Fruit fly (Drosophila melanogaster) whole organism, larva: ENCODE results near the gene ArfGAP3.
A peak's percentile ranks its signal among the peaks of the same experiment; 100 is the strongest.
"Not testable (repeated sequence)": the region's sequence is repeated elsewhere in the genome, so short reads cannot be mapped to it uniquely, and the experiment has no call there.

Experiments used
- noc ChIP-seq: fragments of 200-800 bp; sonication (Bioruptor generic); optimal IDR thresholded peaks from 3 replicates; lab custom pipeline; 2019; ENCODE audit warnings: missing biosample characterization, mild to moderate bottlenecking, missing genetic modification characterization, moderate library complexity

The ArfGAP3 gene

dm6 chr3L:22717137-22717767 is at the start of gene ArfGAP3, which contains the start of gene CG32452:
TSS of gene ArfGAP3 (minus strand) at chr3L:22717577.
TSS of gene CG32452 (plus strand) at chr3L:22717728.
- no peak for TF ChIP-seq noc

DNA sequence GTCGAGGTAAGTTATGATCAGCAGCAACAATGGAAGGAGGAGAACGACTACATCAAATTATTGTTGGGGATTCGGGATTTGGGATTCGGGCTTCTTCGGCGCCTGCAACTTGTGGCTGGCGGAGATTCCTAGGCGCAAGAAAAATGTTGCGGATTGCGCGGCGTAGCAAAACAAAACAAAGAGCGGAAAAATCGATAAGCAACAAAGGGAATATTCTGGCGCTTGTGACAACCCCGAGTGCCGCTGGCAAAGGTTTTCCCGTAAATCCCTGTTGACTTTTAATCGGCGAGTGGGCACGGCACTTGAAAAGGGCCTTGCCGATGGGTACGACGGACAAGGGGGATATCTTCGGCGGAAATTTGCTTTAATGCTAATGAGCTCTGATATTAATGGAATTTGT is 32.6 kb upstream of the ArfGAP3 start:
- TF ChIP-seq noc, result no peak

DNA sequence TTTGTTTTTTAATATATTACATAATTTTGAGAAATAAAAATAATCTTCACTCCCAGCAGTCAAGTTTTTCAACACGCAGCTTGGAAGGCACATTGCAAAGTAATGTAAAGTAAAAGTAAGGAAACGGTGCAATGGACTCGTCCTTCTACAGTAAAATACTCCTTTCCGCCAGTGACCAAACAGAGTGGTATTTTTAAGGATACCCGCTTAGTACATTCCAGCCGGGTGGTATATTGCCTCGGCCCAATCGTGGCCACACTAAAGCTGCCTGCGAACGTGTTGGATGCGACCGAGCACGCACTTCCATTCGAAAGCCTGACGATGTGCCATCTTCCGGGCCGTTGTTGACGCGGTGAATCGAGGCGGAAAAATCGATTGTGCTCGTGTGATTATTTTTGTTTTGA is 31.8 kb upstream of the ArfGAP3 start, which contains the start of gene SPoCk:
Gene SPoCk (plus strand): TSS at position 298 of the 404 bp plus-strand sequence.
- TF ChIP-seq noc, result no peak

DNA sequence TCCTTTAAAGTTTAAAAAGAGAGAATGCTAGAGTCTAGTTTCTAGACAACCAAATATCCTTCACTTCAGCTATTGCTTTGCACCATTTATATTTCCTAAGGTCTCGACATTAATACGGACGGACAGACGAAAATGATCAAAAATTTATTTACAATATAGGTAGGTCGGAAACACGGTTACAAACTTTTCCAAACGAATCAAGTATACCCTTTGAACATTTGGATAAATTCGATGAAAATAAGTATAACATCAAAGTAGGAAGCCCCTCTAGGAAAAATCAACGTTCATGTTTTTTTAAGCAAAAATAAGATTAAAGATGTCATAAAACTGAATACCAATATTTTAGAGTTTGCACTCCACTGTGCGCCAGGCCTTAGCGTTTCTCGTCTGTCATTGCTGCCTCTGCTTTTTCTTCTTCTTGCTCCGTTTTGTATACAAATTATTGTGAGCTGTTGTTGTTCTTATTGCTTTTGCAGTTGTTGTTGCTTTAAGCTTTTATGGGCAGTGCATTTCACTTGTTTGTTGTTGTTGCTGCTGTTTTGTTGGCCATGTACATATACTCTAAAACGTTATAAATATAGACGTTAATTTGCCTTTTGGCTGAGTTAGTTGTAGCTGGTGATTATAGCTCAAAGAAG is 25.7 kb upstream of the ArfGAP3 start:
- TF ChIP-seq noc, result no peak

dm6 chr3L:22742121-22742531 is 24.7 kb upstream of the ArfGAP3 start:
- TF ChIP-seq noc, result no peak

dm6 chr3L:22741389-22742120 is 24.2 kb upstream of the ArfGAP3 start, which contains the start of gene CG7369:
TSS of gene CG7369 (plus strand) at chr3L:22741793.
- peak; percentile 91 for TF ChIP-seq noc

DNA sequence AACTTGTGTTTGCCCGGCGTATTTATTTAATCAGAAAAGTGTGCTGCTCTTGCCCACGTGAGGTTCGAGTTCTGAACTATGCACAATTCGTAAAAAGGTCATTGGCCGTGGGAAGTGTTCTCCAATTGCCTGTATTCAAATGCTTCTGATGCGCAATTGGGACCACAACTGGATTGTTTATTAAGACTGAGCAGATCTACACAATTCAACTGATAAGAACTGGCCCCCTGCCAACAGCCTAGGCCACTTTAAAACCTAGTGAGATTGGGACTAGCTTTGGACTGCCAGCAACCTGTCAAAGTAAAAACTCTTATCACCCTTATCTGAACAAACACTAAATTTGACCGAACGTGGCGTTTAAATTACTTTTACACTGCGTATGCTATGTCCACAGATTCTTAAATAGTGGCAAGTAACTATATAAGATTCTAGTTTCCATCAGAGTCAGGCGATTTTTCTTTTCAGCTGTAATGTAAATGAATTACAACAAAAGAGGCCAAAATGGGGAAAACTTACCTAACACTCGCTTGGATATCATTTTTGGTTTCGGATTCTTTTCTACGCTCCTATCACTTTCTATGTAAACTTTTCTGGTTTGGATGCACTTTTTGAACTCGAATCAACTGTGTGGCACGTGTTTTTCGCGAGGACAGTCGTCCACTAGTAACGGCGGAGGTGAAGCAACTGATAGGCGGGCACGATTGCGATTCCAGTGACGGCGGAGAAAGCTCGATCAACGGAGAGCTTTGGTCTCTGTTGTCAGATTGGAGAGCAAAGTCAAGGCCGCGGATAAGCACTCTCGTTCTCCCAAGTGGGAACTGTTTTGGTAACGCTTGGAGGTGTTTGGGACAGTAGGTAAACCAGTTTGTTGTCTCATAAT is 20.6 kb upstream of the ArfGAP3 start, which contains the start of gene CG11241:
Gene CG11241 (minus strand): TSS at position 689 of the 880 bp plus-strand sequence.
- peak; percentile 28 for TF ChIP-seq noc

DNA sequence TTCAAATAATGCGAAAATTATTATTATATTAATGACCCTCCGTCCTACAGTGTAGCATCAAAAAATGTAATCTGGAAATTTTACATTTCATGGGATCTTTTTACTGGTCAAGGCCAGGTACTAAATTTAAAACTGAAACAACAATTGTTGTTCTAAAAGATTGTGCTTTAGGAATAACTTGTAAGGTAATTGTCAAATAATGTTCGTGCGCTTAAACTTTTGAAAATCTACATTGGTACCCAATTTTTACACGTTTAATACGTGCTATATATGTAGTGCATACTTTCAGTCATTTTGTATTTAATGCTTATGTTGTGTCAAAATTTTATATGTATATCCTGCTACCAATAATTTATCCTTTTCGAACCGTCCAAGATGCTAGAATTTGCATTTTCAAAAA is 16.2 kb upstream of the ArfGAP3 start:
- TF ChIP-seq noc, result no peak

- no peak for TF ChIP-seq noc
Observed at dm6 chr3L:22731393-22731792, 14.0 kb upstream of the ArfGAP3 start.

dm6 chr3L:22729466-22729865 is 12.1 kb upstream of the ArfGAP3 start, which contains the start of gene CG32454:
TSS of gene CG32454 (plus strand) at chr3L:22729766.
- TF ChIP-seq noc, result no peak

dm6 chr3L:22727739-22728335 is 10.5 kb upstream of the ArfGAP3 start, which contains the start of the genes CG14450 and CG11367:
TSS of gene CG14450 (minus strand) at chr3L:22727789.
TSS of gene CG11367 (plus strand) at chr3L:22728111.
- TF ChIP-seq noc, result no peak

DNA sequence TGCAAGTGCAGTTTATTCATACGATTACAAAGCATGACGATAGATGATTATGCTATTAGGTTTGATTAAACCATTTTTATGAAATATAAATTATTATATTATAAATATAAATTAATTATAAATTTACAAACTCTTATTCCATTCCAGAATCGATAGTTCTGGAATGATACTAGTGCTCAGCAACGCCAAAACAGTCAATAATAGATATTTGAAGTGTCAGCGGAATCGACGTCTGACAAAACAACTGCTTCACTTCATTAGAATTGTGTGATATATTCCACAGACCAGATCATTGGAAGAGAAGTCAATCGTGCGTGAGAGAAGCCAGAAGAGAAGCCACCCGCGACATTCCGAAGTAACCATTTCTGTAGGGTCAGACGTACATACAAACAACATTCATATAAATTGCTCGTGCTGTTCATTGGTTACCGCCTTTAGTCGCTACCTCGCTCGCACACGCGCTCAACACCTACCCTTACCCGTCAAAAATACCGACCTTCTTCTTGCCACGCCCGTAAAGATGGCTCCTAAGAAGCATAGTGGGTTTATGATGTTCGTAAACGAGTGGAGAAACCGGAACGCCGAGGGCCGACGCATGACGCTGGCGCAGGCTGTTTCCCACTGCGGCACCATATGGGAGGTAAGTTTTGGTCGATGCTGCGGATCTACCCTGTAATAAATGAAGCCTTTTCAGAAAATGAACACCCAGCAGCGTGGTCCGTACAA is 6.8 kb upstream of the ArfGAP3 start:
- no peak for TF ChIP-seq noc

DNA sequence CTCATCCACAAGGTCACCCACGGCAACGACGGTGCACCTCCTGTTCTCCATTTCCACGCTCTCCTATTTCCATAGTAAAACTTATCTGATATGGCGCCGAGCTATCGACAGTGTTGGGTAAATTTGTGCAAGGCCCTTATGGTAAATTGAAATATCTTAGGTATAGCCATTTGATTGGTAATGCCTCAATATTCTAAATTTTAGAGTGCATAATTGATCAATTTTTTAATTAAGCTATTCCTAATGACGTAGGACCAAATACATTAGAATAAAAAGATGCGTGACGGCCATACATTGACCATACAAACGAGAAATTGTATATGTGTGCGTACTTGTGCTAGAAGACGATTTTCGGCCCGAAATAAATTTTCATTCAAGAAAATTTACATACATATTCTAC is 4.6 kb upstream of the ArfGAP3 start, which contains the start of gene CG14451:
Gene CG14451 (minus strand): TSS at position 101 of the 400 bp plus-strand sequence.
- no peak for TF ChIP-seq noc

- not testable (repeated sequence) for TF ChIP-seq noc
Observed at dm6 chr3L:22720694-22721270, 3.4 kb upstream of the ArfGAP3 start, which contains the start of gene mael. TSS of gene mael (plus strand) at chr3L:22721203.
